Fruit fly (Drosophila melanogaster): Measurements from ENCODE around the gene CG4199.

- TF ChIP-seq psq (optimal IDR thresholded peaks at IDR 0.05) (no peak), Sin3A (optimal IDR thresholded peaks at IDR 0.05) (no peak), Myc (optimal IDR thresholded peaks at IDR 0.05) (no peak), h (optimal IDR thresholded peaks at IDR 0.05) (no peak), insv (optimal IDR thresholded peaks at IDR 0.05) (no peak)
Measured at dm6 chrX:2083678-2084162, 10.4 kb upstream of the CG4199 start.

All from Kc167 (cell line).